Worm (Caenorhabditis elegans): Measurements from ENCODE around the gene clec-31.

DNA sequence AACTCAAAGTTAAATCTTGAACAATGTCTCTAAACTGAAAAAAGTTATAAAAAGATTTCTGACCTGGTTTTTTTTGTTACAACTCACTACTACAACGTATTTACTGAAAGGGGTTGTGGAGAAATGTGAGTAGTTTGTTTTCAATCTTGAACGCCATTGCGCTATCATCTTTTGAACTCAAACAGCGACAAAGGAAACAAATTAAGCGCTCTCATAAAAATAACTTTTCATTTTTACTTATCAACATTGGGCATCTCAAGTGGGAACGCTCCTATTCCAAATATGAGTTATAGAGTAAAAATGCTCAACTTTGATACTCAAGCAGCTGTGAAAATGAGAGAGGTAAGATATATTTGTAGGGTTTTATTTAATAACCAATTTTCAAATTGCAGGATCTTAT is 35.6 kb upstream of the clec-31 start, which contains the start of gene F09C6.15:
- TF ChIP-seq tbx-8 (GFP tag; optimal IDR thresholded peaks at IDR 0.05) (no peak), pha-4 (tag; optimal IDR thresholded peaks at IDR 0.05) (no peak), ztf-11 (tag; optimal IDR thresholded peaks at IDR 0.05) (no peak), ces-1 (GFP tag; optimal IDR thresholded peaks at IDR 0.05) (no peak), lsy-2 (tag; optimal IDR thresholded peaks at IDR 0.05) (no peak)
